Worm (Caenorhabditis elegans): ENCODE measurements around the gene ptp-2.

Gene ptp-2

DNA sequence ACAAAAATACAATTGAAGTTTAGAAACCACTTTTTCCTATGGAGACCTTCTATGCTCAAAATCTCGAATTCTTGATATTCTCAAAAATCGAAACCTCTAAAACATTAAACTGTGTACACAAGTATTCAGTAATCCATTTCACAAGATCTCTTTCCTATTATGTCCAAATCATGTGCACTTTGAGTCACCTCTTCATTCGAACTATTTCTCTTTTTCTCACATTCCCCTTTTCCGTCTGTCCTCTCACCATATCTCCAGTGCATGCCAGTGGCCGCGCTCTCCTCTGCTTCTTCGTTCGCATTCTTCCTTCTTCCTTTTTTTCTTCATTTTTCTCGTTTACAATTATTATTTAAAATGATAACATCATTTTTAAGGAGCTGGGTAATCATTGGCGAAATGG, 24.1 kb downstream of the ptp-2 start, which contains the start of gene F28B12.1 (continued):
- TF ChIP-seq tbx-2 (tag; optimal IDR thresholded peaks at IDR 0.05) = no peak
- no peak for TF ChIP-seq snpc-4 (tag; optimal IDR thresholded peaks at IDR 0.05)
- no peak for TF ChIP-seq pag-3 (tag; optimal IDR thresholded peaks at IDR 0.05; ENCODE audit: borderline replicate concordance, insufficient read depth)
- TF ChIP-seq jun-1 (tag; optimal IDR thresholded peaks at IDR 0.05) = no peak
- TF ChIP-seq hlh-17 (GFP tag; optimal IDR thresholded peaks at IDR 0.05; ENCODE audit: borderline replicate concordance) = no peak
- TF ChIP-seq ets-5 (GFP tag; IDR thresholded peaks at IDR 0.05) = no peak
- no peak for TF ChIP-seq efl-3 (GFP tag; optimal IDR thresholded peaks at IDR 0.05)
- no peak for TF ChIP-seq grh-1 (GFP tag; IDR thresholded peaks at IDR 0.05)
- TF ChIP-seq sptf-1 (tag; optimal IDR thresholded peaks at IDR 0.05) = no peak
- TF ChIP-seq egl-27 (tag; optimal IDR thresholded peaks at IDR 0.05) = no peak
- no peak for TF ChIP-seq aha-1 (tag; optimal IDR thresholded peaks at IDR 0.05)
- peak in 1 of 2 experiments; percentile 9 for TF ChIP-seq efl-1 (optimal IDR thresholded peaks at IDR 0.05)
- TF ChIP-seq efl-1 (GFP tag; optimal IDR thresholded peaks at IDR 0.05 in 1 of 2) = no peak
- no peak for TF ChIP-seq pax-3 (tag; optimal IDR thresholded peaks at IDR 0.05)
- no peak for TF ChIP-seq ceh-8 (GFP tag; optimal IDR thresholded peaks at IDR 0.05)
- peak in 1 of 2 experiments; percentile 21 for TF ChIP-seq lsy-2 (tag; optimal IDR thresholded peaks at IDR 0.05)
- TF ChIP-seq sup-37 (GFP tag; optimal IDR thresholded peaks at IDR 0.05) = no peak
- TF ChIP-seq lir-3 (tag; optimal IDR thresholded peaks at IDR 0.05; ENCODE audit: poor library complexity) = no peak
- no peak for TF ChIP-seq elt-3 (tag; optimal IDR thresholded peaks at IDR 0.05)
- peak; percentile 0 for TF ChIP-seq blmp-1 (tag; optimal IDR thresholded peaks at IDR 0.05)
- TF ChIP-seq hpl-2 (GFP tag; optimal IDR thresholded peaks at IDR 0.05) = no peak
- no peak for TF ChIP-seq rnt-1 (tag; optimal IDR thresholded peaks at IDR 0.05)

DNA sequence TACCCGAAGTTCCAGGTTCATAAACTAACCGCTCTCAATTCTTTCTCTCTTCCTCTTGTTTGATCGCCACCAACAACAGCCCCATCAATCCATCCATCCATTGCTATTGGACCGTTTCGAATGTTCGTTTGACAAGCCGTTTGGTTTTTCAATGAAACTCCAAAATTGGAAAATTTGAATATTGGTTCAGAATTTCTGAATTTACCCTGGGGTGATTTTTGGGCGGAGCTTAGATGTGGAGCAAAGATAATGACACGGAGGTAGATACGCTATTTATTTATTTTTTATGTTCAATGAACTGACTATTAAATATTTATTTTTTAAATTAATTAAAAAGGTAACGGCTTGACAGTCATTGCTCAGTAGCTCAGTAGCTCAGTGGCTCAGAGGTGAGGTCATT, 25.8 kb downstream of the ptp-2 start, which contains the start of gene B0034.2:
B0034.2 (minus strand) TSS at position 101 of the 400 bp plus-strand sequence.
- TF ChIP-seq isw-1 (GFP tag; IDR thresholded peaks at IDR 0.05) (no peak), nhr-85 (tag) (no peak), lin-13 (GFP tag; optimal IDR thresholded peaks at IDR 0.05) (no peak), mef-2 (tag; optimal IDR thresholded peaks at IDR 0.05) (no peak), mab-9 (GFP tag; IDR thresholded peaks at IDR 0.05) (no peak)

DNA sequence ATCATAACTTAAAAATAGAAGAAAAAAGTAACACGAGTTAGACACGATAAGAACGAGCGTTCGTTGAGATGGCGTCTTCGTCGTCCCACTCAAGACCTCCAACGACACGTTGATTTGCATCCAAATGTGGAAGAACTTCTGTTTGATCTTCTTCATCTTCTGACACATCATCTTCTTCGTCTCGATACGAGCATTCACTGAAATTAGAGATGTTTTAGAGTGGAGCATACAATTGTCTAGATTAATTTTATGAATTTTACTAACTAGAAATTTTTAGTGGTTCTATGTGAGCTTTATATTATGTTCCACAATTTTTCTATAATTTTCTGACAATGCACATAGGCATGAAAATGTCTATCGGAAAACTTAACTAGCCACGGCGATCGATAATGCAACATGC, 27.4 kb downstream of the ptp-2 start:
- TF ChIP-seq lin-13 (GFP tag; optimal IDR thresholded peaks at IDR 0.05) (no peak), ces-1 (GFP tag; optimal IDR thresholded peaks at IDR 0.05) (no peak), efl-1 (optimal IDR thresholded peaks at IDR 0.05) (no peak), efl-1 (GFP tag; optimal IDR thresholded peaks at IDR 0.05 in 1 of 2) (peak in 1 of 2 experiments; percentile 83), nhr-19 (GFP tag; conservative IDR thresholded peaks at IDR 0.05) (no peak), unc-62 (GFP tag; optimal IDR thresholded peaks at IDR 0.05) (no peak), vab-15 (tag; optimal IDR thresholded peaks at IDR 0.05) (no peak), snpc-4 (tag; optimal IDR thresholded peaks at IDR 0.05) (no peak), alr-1 (tag; optimal IDR thresholded peaks at IDR 0.05; ENCODE audit: borderline replicate concordance) (no peak), C04F5.9 (tag; optimal IDR thresholded peaks at IDR 0.05) (no peak)

DNA sequence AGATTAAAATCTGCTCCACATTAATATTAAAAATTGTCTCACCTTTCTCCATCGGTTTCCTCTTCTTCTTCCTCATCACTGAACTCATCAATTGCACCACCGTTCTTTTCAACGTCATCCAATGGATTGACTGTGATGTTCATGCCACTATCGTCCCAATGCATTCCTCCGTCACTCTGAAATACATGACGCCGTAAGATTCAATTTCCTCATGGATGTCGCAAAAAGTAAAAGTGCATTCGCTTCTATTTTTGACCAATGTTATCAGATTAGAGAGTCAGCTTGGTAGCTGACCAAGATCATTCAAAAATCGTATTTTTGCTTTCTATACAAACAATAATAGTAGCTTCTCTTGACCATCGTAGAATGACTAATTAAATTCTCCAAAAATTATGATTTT, 28.0 kb downstream of the ptp-2 start:
- peak; percentile 70 for TF ChIP-seq fkh-10 (GFP tag; optimal IDR thresholded peaks at IDR 0.05)
- no peak for TF ChIP-seq tbx-2 (tag; optimal IDR thresholded peaks at IDR 0.05)
- no peak for TF ChIP-seq mab-9 (GFP tag; IDR thresholded peaks at IDR 0.05)

DNA sequence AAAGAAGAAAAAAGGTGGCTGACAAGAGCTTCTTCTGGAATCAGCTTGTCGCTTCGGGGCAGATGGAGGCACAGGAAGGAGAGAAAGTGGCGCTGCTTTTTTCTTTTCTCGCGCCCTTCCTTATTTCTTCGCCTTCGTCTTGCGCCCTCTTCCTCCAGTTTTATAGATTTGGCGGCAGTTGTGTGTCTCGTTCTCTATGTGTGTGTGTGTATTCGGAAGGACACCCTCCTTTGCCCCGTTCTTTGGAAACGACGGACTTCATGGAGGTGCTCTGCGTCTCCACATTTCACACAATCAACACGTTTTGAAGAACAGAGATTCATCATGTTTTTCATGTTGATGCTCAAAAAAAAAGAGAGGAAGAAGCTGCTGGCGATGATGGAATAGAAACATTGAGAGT, 30.2 kb downstream of the ptp-2 start:
- TF ChIP-seq unc-98 (GFP tag; IDR thresholded peaks at IDR 0.05) (no peak), lin-35 (GFP tag; optimal IDR thresholded peaks at IDR 0.05) (no peak), lsy-2 (tag; optimal IDR thresholded peaks at IDR 0.05) (peak in 1 of 2 experiments; percentile 3), efl-1 (optimal IDR thresholded peaks at IDR 0.05) (no peak), efl-1 (GFP tag; optimal IDR thresholded peaks at IDR 0.05 in 1 of 2) (no peak), nhr-12 (tag; optimal IDR thresholded peaks at IDR 0.05) (no peak), nhr-85 (tag) (no peak), mef-2 (tag; optimal IDR thresholded peaks at IDR 0.05) (no peak), Y116A8C.19 (tag; optimal IDR thresholded peaks at IDR 0.05; ENCODE audit: borderline replicate concordance) (no peak), fkh-8 (tag; optimal IDR thresholded peaks at IDR 0.05) (peak; percentile 38), skn-1 (tag; optimal IDR thresholded peaks at IDR 0.05) (no peak), ceh-82 (tag; optimal IDR thresholded peaks at IDR 0.05) (peak in 1 of 3 experiments; percentile 20), ces-1 (GFP tag; optimal IDR thresholded peaks at IDR 0.05) (no peak), fkh-10 (GFP tag; optimal IDR thresholded peaks at IDR 0.05) (peak; percentile 21), mdl-1 (tag; optimal IDR thresholded peaks at IDR 0.05) (no peak), pqm-1 (tag; optimal IDR thresholded peaks at IDR 0.05) (no peak), efl-3 (GFP tag; optimal IDR thresholded peaks at IDR 0.05) (no peak), lin-14 (GFP tag; optimal IDR thresholded peaks at IDR 0.05) (peak; percentile 84), unc-130 (tag; optimal IDR thresholded peaks at IDR 0.05) (no peak)

All from whole organism, L1 larva.